Worm (Caenorhabditis elegans) whole organism, late embryonic: Measurements from ENCODE around the gene tag-153.

Experiments used
- C08G9.2 ChIP-seq: sonication (generic microtip); optimal IDR thresholded peaks from 2 replicates; lab custom pipeline; 2016; ENCODE audit warnings: mild to moderate bottlenecking, missing genetic modification characterization, moderate library complexity, missing compliant biosample characterization
- K09A11.1 ChIP-seq: sonication (generic microtip); optimal IDR thresholded peaks from 2 replicates; lab custom pipeline; 2017; ENCODE audit warnings: antibody characterized with exemption, mild to moderate bottlenecking, missing genetic modification characterization, missing compliant biosample characterization; ENCODE audit not compliant: insufficient read depth
- Y22D7AL.16 ChIP-seq: sonication (generic microtip); optimal IDR thresholded peaks from 2 replicates; lab custom pipeline; 2016; ENCODE audit warnings: missing genetic modification characterization, missing compliant biosample characterization
- ahr-1 ChIP-seq: sonication (generic microtip); optimal IDR thresholded peaks from 2 replicates; lab custom pipeline; 2016; ENCODE audit warnings: missing genetic modification characterization, missing compliant biosample characterization
- ama-1 ChIP-seq: fragments of 150-350 bp; optimal IDR thresholded peaks from 2 replicates; lab custom pipeline; 2014
- ceh-14 ChIP-seq: sonication (generic microtip); optimal IDR thresholded peaks from 2 replicates; lab custom pipeline; 2016; ENCODE audit warnings: missing genotype, missing genetic modification characterization, missing compliant biosample characterization
- ceh-18 ChIP-seq: sonication (generic microtip); optimal IDR thresholded peaks from 2 replicates; lab custom pipeline; 2016; ENCODE audit warnings: missing genetic modification characterization, missing compliant biosample characterization
- ceh-2 ChIP-seq: sonication (generic microtip); optimal IDR thresholded peaks from 2 replicates; lab custom pipeline; 2016; ENCODE audit warnings: missing genotype, missing genetic modification characterization, missing compliant biosample characterization
- ceh-34 ChIP-seq: sonication (generic microtip); optimal IDR thresholded peaks from 2 replicates; lab custom pipeline; 2016; ENCODE audit warnings: mild to moderate bottlenecking, missing genetic modification characterization, missing compliant biosample characterization
- ceh-48 ChIP-seq: sonication (generic microtip); optimal IDR thresholded peaks from 2 replicates; lab custom pipeline; 2016; ENCODE audit warnings: missing genetic modification characterization, inconsistent platforms, missing compliant biosample characterization
- ceh-9 ChIP-seq: sonication (generic microtip); optimal IDR thresholded peaks from 2 replicates; lab custom pipeline; 2016; ENCODE audit warnings: mild to moderate bottlenecking, missing genetic modification characterization, inconsistent platforms, missing compliant biosample characterization
- che-1 ChIP-seq: sonication (generic microtip); optimal IDR thresholded peaks from 2 replicates; lab custom pipeline; 2016; ENCODE audit warnings: mild to moderate bottlenecking, missing genetic modification characterization, missing compliant biosample characterization
- dve-1 ChIP-seq: sonication (generic microtip); optimal IDR thresholded peaks from 2 replicates; lab custom pipeline; 2017; ENCODE audit warnings: antibody characterized with exemption, mild to moderate bottlenecking, missing genetic modification characterization, missing compliant biosample characterization
- elt-2 ChIP-seq: sonication (generic microtip); optimal IDR thresholded peaks from 2 replicates; lab custom pipeline; 2016; ENCODE audit warnings: missing genetic modification reagents, missing genetic modification characterization, missing compliant biosample characterization
- elt-4 ChIP-seq: sonication (generic microtip); optimal IDR thresholded peaks from 2 replicates; lab custom pipeline; 2016; ENCODE audit warnings: missing genetic modification characterization, missing compliant biosample characterization
- eyg-1 ChIP-seq: sonication (generic microtip); optimal IDR thresholded peaks from 2 replicates; lab custom pipeline; 2016; ENCODE audit warnings: missing genotype, missing genetic modification characterization, missing compliant biosample characterization
- fkh-10 ChIP-seq: fragments of 150-350 bp; optimal IDR thresholded peaks from 2 replicates; lab custom pipeline; 2014; ENCODE audit warnings: missing biosample characterization, missing genetic modification reagents, missing genetic modification characterization
- fkh-6 ChIP-seq: sonication (generic microtip); optimal IDR thresholded peaks from 2 replicates; lab custom pipeline; 2016; ENCODE audit warnings: missing genetic modification characterization, missing compliant biosample characterization
- gmeb-2 ChIP-seq: sonication (generic microtip); optimal IDR thresholded peaks from 2 replicates; lab custom pipeline; 2016; ENCODE audit warnings: missing genetic modification characterization, inconsistent platforms, missing compliant biosample characterization
- hlh-13 ChIP-seq: fragments of 200-800 bp; sonication (Bioruptor generic); optimal IDR thresholded peaks from 2 replicates; lab custom pipeline; 2018; ENCODE audit warnings: mild to moderate bottlenecking, missing genetic modification characterization, missing compliant biosample characterization
- hlh-15 ChIP-seq: sonication (generic microtip); optimal IDR thresholded peaks from 2 replicates; lab custom pipeline; 2016; ENCODE audit warnings: missing genetic modification characterization, missing compliant biosample characterization
- lin-11 ChIP-seq: fragments of 200-800 bp; sonication (Bioruptor generic); optimal IDR thresholded peaks from 2 replicates; lab custom pipeline; 2018; ENCODE audit warnings: mild to moderate bottlenecking, missing genetic modification characterization, missing compliant biosample characterization
- madf-2 ChIP-seq: sonication (generic microtip); optimal IDR thresholded peaks from 2 replicates; lab custom pipeline; 2017; ENCODE audit warnings: missing genetic modification characterization, missing compliant biosample characterization
- mec-3 ChIP-seq: sonication (generic microtip); optimal IDR thresholded peaks from 2 replicates; lab custom pipeline; 2016; ENCODE audit warnings: borderline replicate concordance, missing genetic modification characterization, missing compliant biosample characterization
- npax-4 ChIP-seq: sonication (generic microtip); optimal IDR thresholded peaks from 2 replicates; lab custom pipeline; 2016; ENCODE audit warnings: missing genetic modification characterization, missing compliant biosample characterization
- odd-2 ChIP-seq: sonication (generic microtip); optimal IDR thresholded peaks from 2 replicates; lab custom pipeline; 2017; ENCODE audit warnings: antibody characterized with exemption, mild to moderate bottlenecking, missing genetic modification characterization, missing compliant biosample characterization
- ref-2 ChIP-seq: sonication (generic microtip); optimal IDR thresholded peaks from 2 replicates; lab custom pipeline; 2016; ENCODE audit warnings: missing genetic modification characterization, missing compliant biosample characterization
- sdc-2 ChIP-seq: sonication (generic microtip); optimal IDR thresholded peaks from 2 replicates; lab custom pipeline; 2016; ENCODE audit warnings: missing genotype, missing genetic modification characterization, missing compliant biosample characterization
- sox-4 ChIP-seq: sonication (generic microtip); optimal IDR thresholded peaks from 2 replicates; lab custom pipeline; 2017; ENCODE audit warnings: mild to moderate bottlenecking, missing genetic modification characterization, inconsistent platforms, missing compliant biosample characterization
- syd-9 ChIP-seq: sonication (generic microtip); optimal IDR thresholded peaks from 2 replicates; lab custom pipeline; 2016; ENCODE audit warnings: mild to moderate bottlenecking, missing genetic modification characterization, moderate library complexity, missing compliant biosample characterization
- tbx-2 ChIP-seq: sonication (generic microtip); optimal IDR thresholded peaks from 2 replicates; lab custom pipeline; 2016; ENCODE audit warnings: missing genetic modification characterization, missing compliant biosample characterization
- tbx-7 ChIP-seq: sonication (generic microtip); optimal IDR thresholded peaks from 2 replicates; lab custom pipeline; 2016; ENCODE audit warnings: missing genotype, missing genetic modification characterization, missing compliant biosample characterization
- unc-55 ChIP-seq: sonication (generic microtip); optimal IDR thresholded peaks from 2 replicates; lab custom pipeline; 2017; ENCODE audit warnings: missing biosample characterization, missing genetic modification reagents, missing genetic modification characterization
- unc-86 ChIP-seq: sonication (generic microtip); optimal IDR thresholded peaks from 2 replicates; lab custom pipeline; 2016; ENCODE audit warnings: missing genetic modification characterization, missing compliant biosample characterization
- ztf-16 ChIP-seq: sonication (generic microtip); optimal IDR thresholded peaks from 2 replicates; lab custom pipeline; 2017; ENCODE audit warnings: missing genetic modification characterization, missing compliant biosample characterization

Gene tag-153

DNA sequence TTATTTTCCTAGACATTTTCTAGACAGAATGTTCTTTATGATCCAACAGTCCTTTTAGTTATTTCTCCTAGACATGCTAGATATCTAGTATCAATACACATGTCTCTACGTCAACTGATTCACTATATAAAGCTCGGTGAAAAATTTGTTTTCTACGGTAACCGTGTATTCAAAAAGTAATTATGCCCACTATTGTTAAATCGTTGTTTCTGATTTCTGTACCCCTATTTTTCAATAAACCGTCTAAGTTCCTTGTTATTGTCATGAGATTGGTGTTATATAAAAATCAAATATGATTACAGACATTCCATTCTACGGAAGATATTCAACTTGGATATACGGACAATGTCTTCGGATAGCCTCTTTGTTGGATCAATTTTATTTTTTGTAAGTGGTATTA, 30.1 kb downstream of the tag-153 start, which contains the start of gene srx-46:
TSS of gene srx-46 (plus strand) at position 301 of the 400 bp plus-strand sequence.
- TF ChIP-seq ceh-34 (no peak), fkh-6 (tag; lab: Kevin White, UChicago) (no peak), madf-2 (tag; lab: Kevin White, UChicago) (no peak)

DNA sequence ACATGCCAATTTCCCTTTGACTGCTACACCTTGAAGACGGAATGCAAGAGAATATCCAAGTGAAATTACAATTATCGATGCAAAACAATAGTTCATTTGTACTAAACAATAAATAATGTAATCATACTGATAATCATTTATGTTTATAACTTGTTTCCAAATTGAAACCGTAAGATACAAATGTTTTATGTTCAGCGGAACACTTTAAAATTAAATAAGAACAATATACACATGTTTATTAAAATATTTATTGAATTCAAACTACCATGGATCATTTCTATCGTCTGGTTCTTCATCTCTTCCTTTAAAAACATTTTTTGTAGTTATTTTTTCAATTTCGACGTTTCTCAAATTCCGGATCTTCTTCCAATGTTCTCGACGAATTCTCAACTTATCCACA, 32.5 kb downstream of the tag-153 start, which contains the start of gene ttr-40:
TSS of gene ttr-40 (minus strand) at position 101 of the 400 bp plus-strand sequence.
- TF ChIP-seq ref-2 (no peak), lin-11 (tag; lab: Kevin White, UChicago) (no peak), tbx-2 (tag; lab: Kevin White, UChicago) (no peak), madf-2 (tag; lab: Kevin White, UChicago) (no peak), odd-2 (tag; lab: Kevin White, UChicago) (no peak), Y22D7AL.16 (tag; lab: Kevin White, UChicago) (no peak), ceh-48 (tag; lab: Kevin White, UChicago) (no peak), elt-2 (no peak), unc-55 (GFP tag; lab: Kevin White, UChicago) (no peak)

DNA sequence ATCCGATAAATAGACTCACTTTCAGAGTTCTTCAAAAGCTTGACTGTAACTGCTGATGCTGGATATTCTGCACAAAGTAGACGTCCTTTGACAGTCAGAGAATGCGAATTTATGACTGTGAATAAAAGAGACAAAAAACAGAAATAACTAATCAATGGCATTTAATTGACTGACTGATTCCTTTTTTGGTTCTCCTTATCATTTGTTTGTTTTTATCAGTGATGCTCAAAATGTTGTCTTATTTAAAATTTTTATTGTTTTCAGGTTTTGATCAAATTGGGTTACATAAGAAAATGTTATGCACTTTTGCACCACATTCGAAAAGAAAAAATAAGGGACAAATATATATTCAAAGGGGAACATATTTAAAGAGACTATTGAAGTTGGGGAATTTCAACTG, 33.5 kb downstream of the tag-153 start, which contains the start of gene ttr-49:
TSS of gene ttr-49 (minus strand) at position 171 of the 400 bp plus-strand sequence.
- TF ChIP-seq ref-2 (no peak), ceh-2 (no peak), elt-4 (no peak), odd-2 (tag; lab: Kevin White, UChicago) (no peak), unc-86 (tag; lab: Kevin White, UChicago) (no peak), ztf-16 (tag; lab: Kevin White, UChicago) (no peak)

DNA sequence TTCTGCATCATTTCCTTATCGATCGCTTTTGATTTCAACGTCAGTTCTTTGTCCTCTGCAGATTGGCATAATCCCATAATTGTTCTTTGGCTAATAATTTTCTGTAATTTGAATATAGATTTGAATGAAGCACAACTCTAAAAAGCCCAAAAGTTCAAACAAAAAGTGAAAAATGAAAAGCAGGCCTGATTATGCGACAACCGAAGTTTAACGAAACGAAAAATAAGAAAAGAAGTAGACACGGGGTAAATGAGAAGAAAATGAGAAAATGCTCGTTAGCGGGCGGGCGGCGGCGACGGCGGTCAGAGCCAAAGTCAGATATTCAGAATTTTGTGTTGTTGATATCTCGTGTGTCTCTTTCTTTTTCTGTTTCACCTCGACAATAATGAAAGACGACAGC, 36.8 kb downstream of the tag-153 start, which contains the start of gene gpa-3:
TSS of gene gpa-3 (minus strand) at position 101 of the 400 bp plus-strand sequence.
- TF ChIP-seq che-1 (tag; lab: Kevin White, UChicago) = no peak
- TF ChIP-seq syd-9 = no peak
- TF ChIP-seq hlh-13 (GFP tag; lab: Kevin White, UChicago) = no peak
- TF ChIP-seq ahr-1 (tag; lab: Kevin White, UChicago) = no peak
- no peak for TF ChIP-seq C08G9.2 (tag; lab: Kevin White, UChicago)
- TF ChIP-seq sox-4 (tag; lab: Kevin White, UChicago) = no peak
- TF ChIP-seq ceh-18 (tag; lab: Kevin White, UChicago) = no peak
- TF ChIP-seq sdc-2 = no peak
- no peak for TF ChIP-seq eyg-1 (tag; lab: Kevin White, UChicago)
- TF ChIP-seq ceh-9 = no peak
- TF ChIP-seq ceh-14 (tag; lab: Kevin White, UChicago) = no peak
- no peak for TF ChIP-seq npax-4
- no peak for TF ChIP-seq gmeb-2 (tag; lab: Kevin White, UChicago)
- no peak for TF ChIP-seq ama-1 (lab: Kevin White, UChicago)

DNA sequence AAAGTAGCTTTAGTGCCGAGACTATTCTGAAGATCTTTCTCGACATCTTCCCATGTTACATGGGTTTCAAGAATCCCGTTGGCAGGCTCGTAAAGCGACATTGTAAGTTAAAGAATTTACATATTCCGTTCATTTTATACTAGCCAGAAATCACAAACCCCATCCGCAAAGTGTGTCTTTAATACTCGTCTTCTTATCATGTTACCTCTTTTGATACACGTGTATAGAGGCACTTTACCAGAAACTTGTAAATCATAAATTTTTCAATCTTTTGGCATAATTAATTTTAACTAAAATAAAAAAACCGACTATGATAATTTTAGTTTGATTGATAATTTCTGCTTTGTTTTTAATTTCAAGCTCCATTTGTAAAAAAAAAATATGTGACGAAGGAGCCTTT, 48.1 kb downstream of the tag-153 start, which contains the start of gene E02C12.6:
TSS of gene E02C12.6 (minus strand) at position 101 of the 400 bp plus-strand sequence.
- TF ChIP-seq ahr-1 (tag; lab: Kevin White, UChicago) (no peak), syd-9 (no peak), tbx-7 (tag; lab: Kevin White, UChicago) (no peak), hlh-15 (no peak), ceh-2 (no peak), madf-2 (tag; lab: Kevin White, UChicago) (no peak), K09A11.1 (tag; lab: Kevin White, UChicago) (no peak), mec-3 (tag; lab: Kevin White, UChicago) (no peak), fkh-10 (no peak), dve-1 (tag; lab: Kevin White, UChicago) (no peak)
- TF ChIP-seq, all 69 proteins: peak for 0
